Worm (Caenorhabditis elegans): ENCODE data around the gene W08A12.3.
A peak's percentile ranks its signal among the peaks of the same experiment; 100 is the strongest.

W08A12.3 gene

DNA sequence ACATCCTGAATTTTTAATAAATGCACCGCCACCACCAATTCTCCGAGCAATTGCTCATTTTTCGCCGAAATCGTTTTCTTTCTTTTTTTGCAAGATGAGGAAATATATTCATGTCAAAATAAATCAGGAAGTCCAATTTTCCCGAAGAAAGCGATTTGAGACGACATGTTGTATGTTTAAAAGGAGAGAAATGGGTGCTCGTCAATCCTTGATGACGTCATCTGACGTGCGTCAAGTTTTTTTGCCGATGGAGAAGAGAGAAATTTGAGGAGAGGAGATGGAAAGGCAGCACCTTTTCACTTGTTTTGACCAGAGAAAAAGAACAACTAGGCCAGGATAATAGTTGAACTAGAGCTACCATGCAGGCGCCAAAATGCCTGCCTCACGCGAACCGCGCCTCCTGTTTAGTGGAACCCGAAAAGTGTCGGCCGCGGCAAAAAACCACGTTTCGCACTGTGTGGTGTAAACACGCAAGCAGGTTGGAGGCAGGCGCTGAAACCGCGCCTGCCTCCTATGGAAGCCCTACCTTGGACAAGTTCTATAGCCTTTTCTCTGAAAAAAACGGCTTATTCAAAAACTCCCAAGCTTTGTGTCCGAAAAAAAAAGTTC, 33.7 kb downstream of the W08A12.3 start:
- TF ChIP-seq lin-40 (tag; optimal IDR thresholded peaks at IDR 0.05) (peak; percentile 14), attf-6 (GFP tag; IDR thresholded peaks at IDR 0.05) (0 out of 2 replicates have a peak, but pooled peaks have one; percentile 45), nfyb-1 (GFP tag; IDR thresholded peaks at IDR 0.05) (0 out of 2 replicates have a peak, but pooled peaks have one; percentile 24), cebp-1 (GFP tag; IDR thresholded peaks at IDR 0.05) (no peak), cebp-1 (tag; optimal IDR thresholded peaks at IDR 0.05) (peak; percentile 28), atf-7 (tag; optimal IDR thresholded peaks at IDR 0.05) (peak; percentile 91), K12H6.12 (tag; optimal IDR thresholded peaks at IDR 0.05) (peak; percentile 38), lin-35 (GFP tag; optimal IDR thresholded peaks at IDR 0.05) (peak in 1 of 3 experiments; percentile 63), ceh-79 (tag; optimal IDR thresholded peaks at IDR 0.05) (no peak), chd-7 (tag; optimal IDR thresholded peaks at IDR 0.05) (peak; percentile 55), T07F8.4 (tag; optimal IDR thresholded peaks at IDR 0.05) (no peak), mcd-1 (GFP tag; IDR thresholded peaks at IDR 0.05) (0 out of 2 replicates have a peak, but pooled peaks have one; percentile 32), lag-1 (GFP tag; IDR thresholded peaks at IDR 0.05) (no peak), nhr-27 (tag; optimal IDR thresholded peaks at IDR 0.05) (no peak), F37B4.10 (GFP tag; IDR thresholded peaks at IDR 0.05) (no peak), mes-4 (tag; optimal IDR thresholded peaks at IDR 0.05) (no peak), snpc-4 (GFP tag; optimal IDR thresholded peaks at IDR 0.05) (peak; percentile 37), snpc-4 (tag; optimal IDR thresholded peaks at IDR 0.05) (peak; percentile 40 to 71 (median 68)), zfh-2 (GFP tag; conservative IDR thresholded peaks at IDR 0.05) (peak; percentile 77), ceh-91 (GFP tag; IDR thresholded peaks at IDR 0.05) (no peak), somi-1 (GFP tag; optimal IDR thresholded peaks at IDR 0.05) (peak; percentile 22)

DNA sequence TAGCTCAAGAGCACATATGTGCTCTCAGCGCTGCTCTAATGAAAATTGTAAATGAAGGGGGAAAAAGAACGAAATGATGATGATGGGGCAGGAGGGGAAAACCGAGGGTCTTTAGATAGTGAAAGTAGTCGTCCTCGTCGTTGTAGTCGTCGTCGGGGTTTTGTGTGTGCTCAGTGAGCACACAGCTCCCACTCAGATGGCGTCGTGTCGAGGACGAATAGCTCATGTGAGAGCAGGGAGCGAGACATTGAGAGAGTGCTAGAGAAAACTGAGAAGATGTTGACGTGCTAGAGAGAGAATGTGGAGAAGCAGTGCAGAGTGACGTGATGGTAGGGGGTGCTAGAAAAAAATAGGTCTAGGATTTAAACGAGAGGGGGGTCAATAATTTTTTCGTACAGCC, 35.1 kb downstream of the W08A12.3 start:
- TF ChIP-seq tlf-1 (GFP tag; optimal IDR thresholded peaks at IDR 0.05) (no peak), F49E8.2 (tag; optimal IDR thresholded peaks at IDR 0.05; ENCODE audit: insufficient read depth) (no peak), Y53G8AR.9 (GFP tag; conservative IDR thresholded peaks at IDR 0.05) (no peak), ceh-100 (GFP tag; IDR thresholded peaks at IDR 0.05) (no peak), C06A6.2 (GFP tag; conservative IDR thresholded peaks at IDR 0.05) (no peak), zfh-2 (GFP tag; conservative IDR thresholded peaks at IDR 0.05) (0 out of 2 replicates have a peak, but pooled peaks have one; percentile 39), lin-35 (GFP tag; optimal IDR thresholded peaks at IDR 0.05) (peak in 1 of 3 experiments; percentile 17), nhr-90 (tag; optimal IDR thresholded peaks at IDR 0.05) (no peak), pha-4 (tag; optimal IDR thresholded peaks at IDR 0.05) (no peak), efl-1 (GFP tag; optimal IDR thresholded peaks at IDR 0.05) (no peak), nfyb-1 (GFP tag; IDR thresholded peaks at IDR 0.05) (0 out of 2 replicates have a peak, but pooled peaks have one; percentile 25), ztf-6 (GFP tag; IDR thresholded peaks at IDR 0.05) (no peak), ztf-26 (tag; optimal IDR thresholded peaks at IDR 0.05) (no peak), B0035.1 (tag; optimal IDR thresholded peaks at IDR 0.05) (no peak), ceh-27 (GFP tag; optimal IDR thresholded peaks at IDR 0.05) (peak; percentile 61)

DNA sequence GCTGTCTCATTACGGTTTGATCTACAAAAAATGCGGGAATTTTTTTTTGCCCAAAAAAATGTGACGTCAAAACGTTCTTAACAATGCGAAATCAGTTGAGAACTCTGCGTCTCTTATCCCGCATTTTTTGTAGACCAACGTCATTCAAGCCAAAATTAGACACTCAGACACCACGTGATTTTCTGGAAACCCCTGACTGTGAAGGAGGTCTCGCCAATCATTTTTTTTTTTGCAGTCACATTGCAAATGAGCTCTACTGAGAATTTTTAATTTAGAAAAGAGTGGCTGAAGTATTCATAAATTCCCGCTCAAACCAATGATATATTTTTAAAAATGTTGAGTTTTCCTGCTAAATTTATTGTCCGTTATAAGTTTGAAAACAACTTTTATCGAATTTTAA, 35.9 kb downstream of the W08A12.3 start:
- TF ChIP-seq egl-44 (GFP tag; IDR thresholded peaks at IDR 0.05) = no peak
- no peak for TF ChIP-seq rec-8 (tag; optimal IDR thresholded peaks at IDR 0.05)
- no peak for TF ChIP-seq ceh-40 (GFP tag; IDR thresholded peaks at IDR 0.05)
- TF ChIP-seq F23B12.7 (tag; optimal IDR thresholded peaks at IDR 0.05; ENCODE audit: insufficient read depth) = no peak
- TF ChIP-seq somi-1 (GFP tag; optimal IDR thresholded peaks at IDR 0.05) = no peak
- TF ChIP-seq F33H1.4 (GFP tag; IDR thresholded peaks at IDR 0.05) = no peak
- TF ChIP-seq hsf-1 (GFP tag; IDR thresholded peaks at IDR 0.05) = no peak
- TF ChIP-seq tbp1 (GFP tag; optimal IDR thresholded peaks at IDR 0.05) = no peak
- TF ChIP-seq mcd-1 (GFP tag; IDR thresholded peaks at IDR 0.05) = no peak
- TF ChIP-seq nhr-80 (tag; optimal IDR thresholded peaks at IDR 0.05) = no peak
- TF ChIP-seq ekl-4 (GFP tag; IDR thresholded peaks at IDR 0.05) = no peak
- no peak for TF ChIP-seq ztf-25 (GFP tag; IDR thresholded peaks at IDR 0.05)
- TF ChIP-seq ztf-18 (tag; optimal IDR thresholded peaks at IDR 0.05) = no peak
- TF ChIP-seq Y53F4B.3 (GFP tag; IDR thresholded peaks at IDR 0.05) = no peak
- no peak for TF ChIP-seq Y79H2A.3 (GFP tag; conservative IDR thresholded peaks at IDR 0.05)
- TF ChIP-seq ceh-100 (GFP tag; IDR thresholded peaks at IDR 0.05) = no peak
